Fruit fly (Drosophila melanogaster) whole organism, prepupa: ENCODE measurements around the gene CG17681.

Experiments used
- Blimp-1 ChIP-seq: fragments of 200-800 bp; sonication (Bioruptor generic); optimal IDR thresholded peaks from 3 replicates; lab custom pipeline; 2017; ENCODE audit warnings: missing biosample characterization, missing genetic modification characterization, mild to moderate bottlenecking, moderate library complexity, missing genetic modification reagents
- CG10631 ChIP-seq: fragments of 200-800 bp; sonication (Bioruptor generic); optimal IDR thresholded peaks from 2 replicates; lab custom pipeline; 2016; ENCODE audit warnings: missing biosample characterization, missing genetic modification characterization
- CG10669 ChIP-seq: fragments of 200-800 bp; sonication (Bioruptor generic); optimal IDR thresholded peaks from 3 replicates; lab custom pipeline; 2018; ENCODE audit warnings: missing biosample characterization, mild to moderate bottlenecking, missing genetic modification characterization, moderate library complexity
- CG11294 ChIP-seq: fragments of 200-800 bp; sonication (Bioruptor generic); IDR thresholded peaks from 2 replicates; pipeline ENCODE4 v1.3.6; 2022; ENCODE audit warnings: missing biosample characterization, missing genetic modification characterization
- CG11762 ChIP-seq: fragments of 200-800 bp; sonication (Bioruptor generic); optimal IDR thresholded peaks from 3 replicates; lab custom pipeline; 2016; ENCODE audit warnings: missing biosample characterization, missing genetic modification characterization; ENCODE audit not compliant: insufficient read depth
- CG15336 ChIP-seq: fragments of 200-800 bp; sonication (Bioruptor generic); IDR thresholded peaks from 2 replicates; pipeline ENCODE4 v1.3.6; 2022; ENCODE audit warnings: missing biosample characterization, missing genetic modification characterization
- CG1621 ChIP-seq: fragments of 200-800 bp; sonication (Bioruptor generic); optimal IDR thresholded peaks from 3 replicates; lab custom pipeline; 2018; ENCODE audit warnings: missing biosample characterization, mild to moderate bottlenecking, missing genetic modification characterization
- CG16779 ChIP-seq: fragments of 200-800 bp; sonication (Bioruptor generic); optimal IDR thresholded peaks from 3 replicates; lab custom pipeline; 2017; ENCODE audit warnings: missing biosample characterization, mild to moderate bottlenecking, missing genetic modification characterization
- CG3032 ChIP-seq: fragments of 200-800 bp; optimal IDR thresholded peaks from 2 replicates; lab custom pipeline; 2019; ENCODE audit warnings: missing biosample characterization, mild to moderate bottlenecking, missing genetic modification characterization, moderate library complexity
- CG31627 ChIP-seq: fragments of 200-800 bp; sonication (Bioruptor generic); optimal IDR thresholded peaks from 3 replicates; lab custom pipeline; 2016; ENCODE audit warnings: missing biosample characterization, missing genetic modification characterization
- CG34406 ChIP-seq: fragments of 200-800 bp; sonication (Bioruptor generic); optimal IDR thresholded peaks from 3 replicates; lab custom pipeline; 2016; ENCODE audit warnings: missing biosample characterization, missing genetic modification characterization
- CG3919 ChIP-seq: fragments of 200-800 bp; sonication (Bioruptor generic); optimal IDR thresholded peaks from 3 replicates; lab custom pipeline; 2016; ENCODE audit warnings: missing biosample characterization, missing genetic modification characterization
- CG4318 ChIP-seq: fragments of 200-800 bp; sonication (Bioruptor generic); optimal IDR thresholded peaks from 3 replicates; lab custom pipeline; 2017; ENCODE audit warnings: missing biosample characterization, mild to moderate bottlenecking, missing genetic modification characterization
- CG6792 ChIP-seq: fragments of 200-800 bp; sonication (Bioruptor generic); optimal IDR thresholded peaks from 3 replicates; lab custom pipeline; 2016; ENCODE audit warnings: missing biosample characterization, missing genetic modification characterization
- CG6808 ChIP-seq: fragments of 200-800 bp; sonication (Bioruptor generic); optimal IDR thresholded peaks from 3 replicates; lab custom pipeline; 2017; ENCODE audit warnings: missing biosample characterization, missing genetic modification characterization, mild to moderate bottlenecking, moderate library complexity, missing genetic modification reagents
- CG6854 ChIP-seq: fragments of 200-800 bp; sonication (Bioruptor generic); optimal IDR thresholded peaks from 2 replicates; lab custom pipeline; 2017; ENCODE audit warnings: missing biosample characterization, mild to moderate bottlenecking, missing genetic modification characterization
- CG7368 ChIP-seq: fragments of 200-800 bp; sonication (Bioruptor generic); optimal IDR thresholded peaks from 3 replicates; lab custom pipeline; 2016; ENCODE audit warnings: missing biosample characterization, missing genetic modification characterization
- CG8119 ChIP-seq: fragments of 200-800 bp; sonication (Bioruptor generic); IDR thresholded peaks from 3 replicates; pipeline ENCODE4 v1.3.6; 2022; ENCODE audit warnings: missing biosample characterization, missing genetic modification characterization
- CG8319 ChIP-seq: fragments of 200-800 bp; sonication (Bioruptor generic); optimal IDR thresholded peaks from 3 replicates; lab custom pipeline; 2016; ENCODE audit warnings: missing biosample characterization, missing genetic modification characterization
- CG9139 ChIP-seq: fragments of 200-800 bp; sonication (Bioruptor generic); optimal IDR thresholded peaks from 3 replicates; lab custom pipeline; 2017; ENCODE audit warnings: missing biosample characterization, mild to moderate bottlenecking, missing genetic modification characterization
- Eip75B ChIP-seq: fragments of 200-800 bp; sonication (Bioruptor generic); optimal IDR thresholded peaks from 3 replicates; lab custom pipeline; 2016; ENCODE audit warnings: missing biosample characterization, missing genetic modification characterization
- Eip78C ChIP-seq: fragments of 200-800 bp; sonication (Bioruptor generic); peaks from one replicate; lab custom pipeline; 2016; ENCODE audit warnings: missing biosample characterization, missing genetic modification characterization
- Eip93F ChIP-seq: fragments of 200-800 bp; sonication (Bioruptor generic); optimal IDR thresholded peaks from 2 replicates; lab custom pipeline; 2016; ENCODE audit warnings: missing biosample characterization, mild to moderate bottlenecking, missing genetic modification characterization
- Ets21C ChIP-seq: fragments of 200-800 bp; sonication (Bioruptor generic); optimal IDR thresholded peaks from 3 replicates; lab custom pipeline; 2016; ENCODE audit warnings: missing biosample characterization, missing genetic modification characterization
- Ets96B ChIP-seq: fragments of 200-800 bp; optimal IDR thresholded peaks from 2 replicates; lab custom pipeline; 2019; ENCODE audit warnings: missing biosample characterization, mild to moderate bottlenecking, missing genetic modification characterization, moderate library complexity
- Hr38 ChIP-seq: sonication (Bioruptor generic); optimal IDR thresholded peaks from 2 replicates; lab custom pipeline; 2016; ENCODE audit warnings: missing biosample characterization, missing genetic modification characterization
- Hr39 ChIP-seq: fragments of 200-800 bp; sonication (Bioruptor generic); optimal IDR thresholded peaks from 2 replicates; lab custom pipeline; 2016; ENCODE audit warnings: missing biosample characterization, missing genetic modification characterization
- Hr4 ChIP-seq: fragments of 200-800 bp; sonication (Bioruptor generic); optimal IDR thresholded peaks from 3 replicates; lab custom pipeline; 2016; ENCODE audit warnings: missing biosample characterization, missing genetic modification characterization
- Lpt ChIP-seq: fragments of 200-800 bp; sonication (Bioruptor generic); optimal IDR thresholded peaks from 3 replicates; lab custom pipeline; 2016; ENCODE audit warnings: missing biosample characterization, missing genetic modification characterization
- Met ChIP-seq: fragments of 200-800 bp; sonication (Bioruptor generic); optimal IDR thresholded peaks from 3 replicates; lab custom pipeline; 2016; ENCODE audit warnings: missing biosample characterization, missing genetic modification characterization
- OdsH ChIP-seq: fragments of 200-800 bp; sonication (Bioruptor generic); optimal IDR thresholded peaks from 3 replicates; lab custom pipeline; 2016; ENCODE audit warnings: missing biosample characterization, missing genetic modification characterization
- Smox ChIP-seq: fragments of 200-800 bp; sonication (Bioruptor generic); optimal IDR thresholded peaks from 3 replicates; lab custom pipeline; 2016; ENCODE audit warnings: missing biosample characterization, missing genetic modification characterization
- Sox102F ChIP-seq: fragments of 200-800 bp; sonication (Bioruptor generic); optimal IDR thresholded peaks from 2 replicates; lab custom pipeline; 2016; ENCODE audit warnings: missing biosample characterization, mild to moderate bottlenecking, missing genetic modification characterization
- Sox14 ChIP-seq: fragments of 200-800 bp; sonication (Bioruptor generic); optimal IDR thresholded peaks from 3 replicates; lab custom pipeline; 2016; ENCODE audit warnings: missing biosample characterization, missing genetic modification characterization
- Sox15 ChIP-seq: fragments of 200-800 bp; sonication (Bioruptor generic); optimal IDR thresholded peaks from 3 replicates; lab custom pipeline; 2016; ENCODE audit warnings: missing biosample characterization, missing genetic modification characterization
- achi ChIP-seq: fragments of 200-800 bp; sonication (Bioruptor generic); optimal IDR thresholded peaks from 3 replicates; lab custom pipeline; 2016; ENCODE audit warnings: missing biosample characterization, missing genetic modification characterization
- acj6 ChIP-seq: fragments of 200-800 bp; sonication (Bioruptor generic); optimal IDR thresholded peaks from 3 replicates; lab custom pipeline; 2016; ENCODE audit warnings: missing biosample characterization, missing genetic modification characterization
- cyc ChIP-seq: fragments of 200-800 bp; sonication (Bioruptor generic); optimal IDR thresholded peaks from 3 replicates; lab custom pipeline; 2016; ENCODE audit warnings: missing biosample characterization, missing genetic modification characterization
- dac ChIP-seq: fragments of 200-800 bp; sonication (Bioruptor generic); optimal IDR thresholded peaks from 2 replicates; lab custom pipeline; 2017; ENCODE audit warnings: missing biosample characterization, mild to moderate bottlenecking, missing genetic modification characterization
- dsx ChIP-seq: fragments of 200-800 bp; optimal IDR thresholded peaks from 3 replicates; lab custom pipeline; 2019; ENCODE audit warnings: missing biosample characterization, mild to moderate bottlenecking, missing genetic modification characterization, moderate library complexity; ENCODE audit not compliant: poor library complexity, severe bottlenecking
- eg ChIP-seq: fragments of 200-800 bp; sonication (Bioruptor generic); IDR thresholded peaks from 3 replicates; pipeline ENCODE4 v1.3.6; 2022; ENCODE audit warnings: missing biosample characterization, missing genetic modification characterization
- esn ChIP-seq: fragments of 200-800 bp; sonication (Bioruptor generic); optimal IDR thresholded peaks from 2 replicates; lab custom pipeline; 2016; ENCODE audit warnings: missing biosample characterization, mild to moderate bottlenecking, missing genetic modification characterization, moderate library complexity
- fd59A ChIP-seq: fragments of 200-800 bp; sonication (Bioruptor generic); optimal IDR thresholded peaks from 2 replicates; lab custom pipeline; 2017; ENCODE audit warnings: missing biosample characterization, mild to moderate bottlenecking, missing genetic modification characterization, missing genetic modification reagents
- fd85E ChIP-seq: fragments of 200-800 bp; sonication (Bioruptor generic); optimal IDR thresholded peaks from 3 replicates; lab custom pipeline; 2016; ENCODE audit warnings: missing biosample characterization, missing genetic modification characterization
- fkh ChIP-seq: fragments of 200-800 bp; sonication (Bioruptor generic); optimal IDR thresholded peaks from 3 replicates; lab custom pipeline; 2017; ENCODE audit warnings: missing biosample characterization, mild to moderate bottlenecking, missing genetic modification characterization, moderate library complexity
- net ChIP-seq: fragments of 200-800 bp; sonication (Bioruptor generic); optimal IDR thresholded peaks from 3 replicates; lab custom pipeline; 2016; ENCODE audit warnings: missing biosample characterization, missing genetic modification characterization
- pdm3 ChIP-seq: fragments of 200-800 bp; sonication (Bioruptor generic); optimal IDR thresholded peaks from 3 replicates; lab custom pipeline; 2016; ENCODE audit warnings: missing biosample characterization, missing genetic modification characterization
- salr ChIP-seq, 2 experiments: fragments of 200-800 bp; sonication (Bioruptor generic); optimal IDR thresholded peaks; 3 replicates each; lab custom pipeline; 2016 to 2018; ENCODE audit warnings: missing biosample characterization in 2 of 2, missing genetic modification characterization in 2 of 2, mild to moderate bottlenecking in 1 of 2
- spab ChIP-seq: fragments of 200-800 bp; sonication (Bioruptor generic); optimal IDR thresholded peaks from 2 replicates; lab custom pipeline; 2017; ENCODE audit warnings: missing biosample characterization, mild to moderate bottlenecking, missing genetic modification characterization, missing genetic modification reagents
- svp ChIP-seq: fragments of 200-800 bp; sonication (Bioruptor generic); peaks from one replicate; lab custom pipeline; 2016; ENCODE audit warnings: missing biosample characterization, missing genetic modification characterization
- topi ChIP-seq: fragments of 200-800 bp; sonication (Bioruptor generic); optimal IDR thresholded peaks from 3 replicates; lab custom pipeline; 2016; ENCODE audit warnings: missing biosample characterization, missing genetic modification characterization
- vri ChIP-seq: fragments of 200-800 bp; sonication (Bioruptor generic); optimal IDR thresholded peaks from 3 replicates; lab custom pipeline; 2016; ENCODE audit warnings: missing biosample characterization, mild to moderate bottlenecking, missing genetic modification characterization

CG17681 gene

dm6 chr2L:18148552-18149219, 4.2 kb upstream of the CG17681 start:
- TF ChIP-seq net (GFP tag; lab: Kevin White, UChicago) (no peak), CG9139 (no peak), eg (no peak), fd59A (GFP tag; lab: Kevin White, UChicago) (no peak), svp (GFP tag; lab: Kevin White, UChicago) (peak; percentile 48), Eip78C (GFP tag; lab: Kevin White, UChicago) (peak; percentile 33), CG1621 (tag; lab: Kevin White, UChicago) (no peak), Ets21C (no peak), CG16779 (tag; lab: Kevin White, UChicago) (peak; percentile 54), dac (GFP tag; lab: Kevin White, UChicago) (no peak), Hr38 (GFP tag; lab: Kevin White, UChicago) (no peak), CG8119 (GFP tag; lab: Robert Waterston, UW) (no peak), Blimp-1 (GFP tag; lab: Kevin White, UChicago) (no peak), dsx (GFP tag; lab: Kevin White, UChicago) (no peak), CG34406 (GFP tag; lab: Kevin White, UChicago) (no peak), CG8319 (GFP tag; lab: Kevin White, UChicago) (no peak), CG3919 (GFP tag; lab: Kevin White, UChicago) (no peak), CG4318 (GFP tag; lab: Kevin White, UChicago) (no peak), CG15336 (GFP tag; lab: Robert Waterston, UW) (no peak), Met (GFP tag; lab: Kevin White, UChicago) (peak; percentile 5), topi (no peak), Smox (GFP tag; lab: Kevin White, UChicago) (no peak), Eip75B (no peak), fkh (peak; percentile 97), CG11762 (no peak), Sox102F (GFP tag; lab: Kevin White, UChicago) (no peak), fd85E (GFP tag; lab: Kevin White, UChicago) (no peak), CG10669 (GFP tag; lab: Kevin White, UChicago) (peak; percentile 34), CG31627 (no peak), CG7368 (GFP tag; lab: Kevin White, UChicago) (no peak), spab (peak; percentile 12), Hr39 (GFP tag; lab: Kevin White, UChicago) (no peak), Ets96B (tag; lab: Kevin White, UChicago) (no peak), Sox14 (no peak), Hr4 (no peak), CG6792 (GFP tag; lab: Kevin White, UChicago) (no peak), CG6808 (peak; percentile 30), Lpt (GFP tag; lab: Kevin White, UChicago) (no peak), acj6 (GFP tag; lab: Kevin White, UChicago) (peak; percentile 34), Sox15 (no peak), OdsH (GFP tag; lab: Kevin White, UChicago) (no peak), CG10631 (GFP tag; lab: Kevin White, UChicago) (no peak), cyc (GFP tag; lab: Kevin White, UChicago) (no peak), salr (GFP tag; optimal IDR thresholded peaks at IDR 0.05; lab: Kevin White, UChicago) (no peak), esn (GFP tag; lab: Kevin White, UChicago) (peak; percentile 12), vri (GFP tag; lab: Kevin White, UChicago) (peak; percentile 91), Eip93F (GFP tag; lab: Kevin White, UChicago) (peak; percentile 45), pdm3 (no peak), CG3032 (tag; lab: Kevin White, UChicago) (no peak), CG11294 (GFP tag; lab: Robert Waterston, UW) (no peak), CG6854 (GFP tag; lab: Kevin White, UChicago) (peak; percentile 17), achi (no peak)
